Worm (Caenorhabditis elegans) whole organism, midembryonic: ENCODE measurements around the gene C12D5.5.

ENCODE experiments used
- T22C8.4 ChIP-seq: fragments of 200-800 bp; sonication (Bioruptor generic); IDR thresholded peaks from 2 replicates; pipeline ENCODE4 v1.3.6; 2022; ENCODE audit warnings: missing genetic modification characterization, missing compliant biosample characterization
- cog-1 ChIP-seq: sonication (generic microtip); optimal IDR thresholded peaks from 2 replicates; lab custom pipeline; 2016; ENCODE audit warnings: missing genetic modification characterization, missing compliant biosample characterization
- flt-1 ChIP-seq: fragments of 200-800 bp; sonication (Bioruptor generic); IDR thresholded peaks from 2 replicates; pipeline ENCODE4 v1.3.6; 2022; ENCODE audit warnings: missing genetic modification characterization, missing compliant biosample characterization
- ref-1 ChIP-seq: fragments of 200-800 bp; sonication (Bioruptor generic); conservative IDR thresholded peaks from 2 replicates; pipeline ENCODE4 v1.3.6; 2022; ENCODE audit warnings: missing genetic modification reagents, missing genetic modification characterization, missing compliant biosample characterization
- tab-1 ChIP-seq: fragments of 200-800 bp; sonication (Bioruptor generic); IDR thresholded peaks from 2 replicates; pipeline ENCODE4 v1.3.6; 2022; ENCODE audit warnings: missing genetic modification characterization, missing compliant biosample characterization
- ztf-29 ChIP-seq: fragments of 200-800 bp; sonication (Bioruptor generic); IDR thresholded peaks from 2 replicates; pipeline ENCODE4 v1.3.6; 2022; ENCODE audit warnings: missing genetic modification reagents, missing genetic modification characterization, missing compliant biosample characterization

- TF ChIP-seq ref-1 (GFP tag; lab: Robert Waterston, UW) (no peak), cog-1 (no peak), flt-1 (GFP tag; lab: Robert Waterston, UW) (no peak), tab-1 (GFP tag; lab: Robert Waterston, UW) (no peak), T22C8.4 (GFP tag; lab: Robert Waterston, UW) (no peak), ztf-29 (GFP tag; lab: Robert Waterston, UW) (no peak)
Observed at ce11 chrV:7643416-7643815, 24.6 kb upstream of the C12D5.5 start, which contains the start of gene F07C4.11.
